Fruit fly (Drosophila melanogaster): ENCODE data around the gene Gyc76C.

The Gyc76C gene

DNA sequence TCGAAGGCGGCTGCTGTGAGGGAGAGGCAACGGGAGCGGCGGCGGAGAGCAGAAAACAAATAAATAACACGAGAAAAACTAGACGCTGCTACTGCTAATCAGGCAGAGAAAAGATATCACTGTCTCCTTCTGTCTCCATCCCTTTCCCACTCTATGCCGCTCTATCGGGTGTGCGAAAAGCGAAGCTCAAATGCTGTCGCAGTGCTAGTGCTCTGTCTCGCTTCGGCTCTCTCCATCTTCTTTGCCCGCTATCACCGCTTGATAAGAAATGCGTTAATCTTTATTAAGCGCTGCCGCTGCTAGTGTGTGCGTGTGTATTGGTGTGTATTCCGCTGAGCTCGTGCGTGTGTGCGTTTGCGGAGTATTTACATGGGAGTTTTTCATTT, 1.7 kb downstream of the Gyc76C start (continued):
- TF ChIP-seq CG17359 (tag; optimal IDR thresholded peaks at IDR 0.05): peak; percentile 7
- TF ChIP-seq pb (GFP tag; optimal IDR thresholded peaks at IDR 0.05): peak; percentile 10
- TF ChIP-seq mirr (GFP tag; optimal IDR thresholded peaks at IDR 0.05): peak; percentile 70
- no peak for TF ChIP-seq CG8359 (GFP tag; optimal IDR thresholded peaks at IDR 0.05; ENCODE audit: borderline replicate concordance)
- TF ChIP-seq eve (GFP tag; optimal IDR thresholded peaks at IDR 0.05): no peak
- peak; percentile 34 for TF ChIP-seq D (optimal IDR thresholded peaks at IDR 0.05)
- no peak for TF ChIP-seq D (GFP tag; optimal IDR thresholded peaks at IDR 0.05)
- peak; percentile 52 for TF ChIP-seq B-H2 (GFP tag; optimal IDR thresholded peaks at IDR 0.05)
- TF ChIP-seq Dfd (GFP tag; optimal IDR thresholded peaks at IDR 0.05): no peak
- TF ChIP-seq CG6689 (GFP tag; IDR thresholded peaks at IDR 0.05): 0 out of 2 replicates have a peak, but pooled peaks have one; percentile 4
- TF ChIP-seq CrebB (tag; optimal IDR thresholded peaks at IDR 0.05): peak; percentile 14
- 0 out of 2 replicates have a peak, but pooled peaks have one; percentile 18 for TF ChIP-seq stc (GFP tag; IDR thresholded peaks at IDR 0.05)
- TF ChIP-seq odd (GFP tag; optimal IDR thresholded peaks at IDR 0.05): peak; percentile 20
- TF ChIP-seq gro (GFP tag; optimal IDR thresholded peaks at IDR 0.05): peak; percentile 52
- peak; percentile 10 for TF ChIP-seq NfI (GFP tag; optimal IDR thresholded peaks at IDR 0.05)
- no peak for TF ChIP-seq sqz (GFP tag; optimal IDR thresholded peaks at IDR 0.05)
- TF ChIP-seq exex (tag; optimal IDR thresholded peaks at IDR 0.05): peak; percentile 68
- TF ChIP-seq CG12155 (GFP tag; optimal IDR thresholded peaks at IDR 0.05): no peak
- peak; percentile 96 for TF ChIP-seq CG1832 (GFP tag; optimal IDR thresholded peaks at IDR 0.05)
- no peak for TF ChIP-seq phol (tag; optimal IDR thresholded peaks at IDR 0.05)
- peak; percentile 82 for TF ChIP-seq CG12769 (tag; optimal IDR thresholded peaks at IDR 0.05)
- peak; percentile 31 for TF ChIP-seq CG13287 (GFP tag; IDR thresholded peaks at IDR 0.05; ENCODE audit: partially characterized antibody)
- TF ChIP-seq vnd (GFP tag; IDR thresholded peaks at IDR 0.05; ENCODE audit: partially characterized antibody): no peak
- peak; percentile 95 for TF ChIP-seq abd-A (tag; optimal IDR thresholded peaks at IDR 0.05)
- TF ChIP-seq Antp (GFP tag; optimal IDR thresholded peaks at IDR 0.05): no peak
- peak; percentile 29 for TF ChIP-seq cwo (GFP tag; optimal IDR thresholded peaks at IDR 0.05)
- TF ChIP-seq rib (GFP tag; IDR thresholded peaks at IDR 0.05): peak; percentile 95
- no peak for TF ChIP-seq CG2889 (GFP tag; IDR thresholded peaks at IDR 0.05)
- peak; percentile 83 for TF ChIP-seq Med (GFP tag)
- TF ChIP-seq Gsc (GFP tag; IDR thresholded peaks at IDR 0.05): no peak
- peak; percentile 31; the same call in 1 of the 2 replicates for TF ChIP-seq Bgb (GFP tag; IDR thresholded peaks at IDR 0.05; ENCODE audit: partially characterized antibody)
- TF ChIP-seq gcm (GFP tag; optimal IDR thresholded peaks at IDR 0.05): peak; percentile 6
- TF ChIP-seq CG4360 (GFP tag; IDR thresholded peaks at IDR 0.05): no peak
- peak; percentile 21 for TF ChIP-seq CG9876 (GFP tag; optimal IDR thresholded peaks at IDR 0.05)
- TF ChIP-seq Scr (GFP tag; IDR thresholded peaks at IDR 0.05; ENCODE audit: partially characterized antibody): peak; percentile 44
- peak; percentile 35 for TF ChIP-seq Abd-B (GFP tag; optimal IDR thresholded peaks at IDR 0.05)
- TF ChIP-seq oc (tag; optimal IDR thresholded peaks at IDR 0.05): peak; percentile 94
- peak; percentile 45 for TF ChIP-seq ftz-f1 (GFP tag; optimal IDR thresholded peaks at IDR 0.05)
- TF ChIP-seq NK7.1 (GFP tag; optimal IDR thresholded peaks at IDR 0.05): no peak
- peak; percentile 12 for TF ChIP-seq Nf-YB (GFP tag; optimal IDR thresholded peaks at IDR 0.05)
- peak; percentile 86 for TF ChIP-seq crol (GFP tag; IDR thresholded peaks at IDR 0.05)
- TF ChIP-seq Lpt (GFP tag; optimal IDR thresholded peaks at IDR 0.05): no peak
- TF ChIP-seq pzg (GFP tag; optimal IDR thresholded peaks at IDR 0.05): no peak
- peak; percentile 92 for TF ChIP-seq cg (GFP tag; optimal IDR thresholded peaks at IDR 0.05)
- peak; percentile 53 for TF ChIP-seq cad (GFP tag; optimal IDR thresholded peaks at IDR 0.05)
- peak; percentile 27; the same call in 1 of the 2 replicates for TF ChIP-seq seq (GFP tag; IDR thresholded peaks at IDR 0.05)
- no peak for TF ChIP-seq CHES-1-like (GFP tag; optimal IDR thresholded peaks at IDR 0.05)
- TF ChIP-seq vvl (GFP tag; IDR thresholded peaks at IDR 0.05): peak; percentile 61; the same call in 1 of the 2 replicates
- TF ChIP-seq CG7357 (GFP tag; IDR thresholded peaks at IDR 0.05): no peak
- TF ChIP-seq kah (GFP tag; optimal IDR thresholded peaks at IDR 0.05): peak; percentile 38
- TF ChIP-seq Opbp (GFP tag; IDR thresholded peaks at IDR 0.05; ENCODE audit: partially characterized antibody): no peak
